Worm (Caenorhabditis elegans): ENCODE measurements around the gene Y82E9BL.6.

DNA sequence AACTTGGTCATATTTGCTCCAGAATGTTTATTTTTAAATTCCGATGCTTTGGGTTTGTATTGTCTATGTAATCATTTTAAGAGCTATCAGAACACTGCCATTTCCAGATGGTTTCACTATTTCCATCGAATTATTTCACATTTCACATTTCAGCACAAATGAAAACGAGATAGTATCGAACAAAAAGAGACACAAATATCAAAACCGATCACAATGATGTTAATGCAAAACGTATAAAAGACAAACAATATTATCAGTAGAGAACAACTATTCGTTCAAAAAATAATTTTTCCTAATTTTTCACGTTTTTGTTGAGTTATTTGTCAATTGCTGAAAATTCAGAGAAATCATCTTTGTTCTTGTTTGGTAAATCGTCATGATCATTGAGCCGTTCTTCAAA, 49.8 kb upstream of the Y82E9BL.6 start:
- TF ChIP-seq skn-1 (tag; optimal IDR thresholded peaks at IDR 0.05) = no peak
- no peak for TF ChIP-seq lin-13 (GFP tag; optimal IDR thresholded peaks at IDR 0.05)
- no peak for TF ChIP-seq mes-2 (tag; optimal IDR thresholded peaks at IDR 0.05; ENCODE audit: poor library complexity, severe bottlenecking)
- no peak for TF ChIP-seq nhr-77 (tag; optimal IDR thresholded peaks at IDR 0.05)
- TF ChIP-seq nhr-11 (tag; optimal IDR thresholded peaks at IDR 0.05) = no peak
- no peak for TF ChIP-seq ctbp-1 (GFP tag; IDR thresholded peaks at IDR 0.05)
- no peak for TF ChIP-seq ama-1 (optimal IDR thresholded peaks at IDR 0.05)
- TF ChIP-seq F37D6.2 (tag; optimal IDR thresholded peaks at IDR 0.05) = no peak
- TF ChIP-seq egl-27 (tag; optimal IDR thresholded peaks at IDR 0.05) = no peak
- TF ChIP-seq spr-1 (tag; optimal IDR thresholded peaks at IDR 0.05) = no peak
- no peak for TF ChIP-seq ceh-44 (GFP tag; IDR thresholded peaks at IDR 0.05)

Data from whole organism, L4 larva.